Worm (Caenorhabditis elegans): ENCODE data around the gene C14E2.11.

ce11 chrX:1821235-1821634, 20.0 kb downstream of the C14E2.11 start, which contains the start of gene C14E2.4:
- TF ChIP-seq nhr-11 (tag; optimal IDR thresholded peaks at IDR 0.05) (no peak), nhr-12 (tag; optimal IDR thresholded peaks at IDR 0.05) (no peak), snpc-4 (tag; optimal IDR thresholded peaks at IDR 0.05) (no peak), fkh-2 (tag; optimal IDR thresholded peaks at IDR 0.05) (no peak), R02D3.7 (tag; optimal IDR thresholded peaks at IDR 0.05) (no peak), fos-1 (tag; optimal IDR thresholded peaks at IDR 0.05) (no peak), mdl-1 (tag; optimal IDR thresholded peaks at IDR 0.05) (no peak), elt-3 (tag; optimal IDR thresholded peaks at IDR 0.05) (no peak), nhr-76 (tag; optimal IDR thresholded peaks at IDR 0.05) (no peak)
